Worm (Caenorhabditis elegans): ENCODE results near the gene nekl-3.
A peak's percentile ranks its signal among the peaks of the same experiment; 100 is the strongest.

The nekl-3 gene

ce11 chrX:12347822-12348221 lies 43.5 kb downstream of the nekl-3 start (continued):
- TF ChIP-seq ama-1 (optimal IDR thresholded peaks at IDR 0.05) (no peak), dmd-6 (GFP tag; IDR thresholded peaks at IDR 0.05) (peak; percentile 54), hlh-30 (tag; optimal IDR thresholded peaks at IDR 0.05; ENCODE audit: insufficient read depth) (peak; percentile 27), ces-1 (GFP tag; optimal IDR thresholded peaks at IDR 0.05) (no peak), ceh-28 (tag; optimal IDR thresholded peaks at IDR 0.05) (no peak), mes-2 (tag; optimal IDR thresholded peaks at IDR 0.05; ENCODE audit: poor library complexity, severe bottlenecking) (peak; percentile 77), dmd-8 (GFP tag; IDR thresholded peaks at IDR 0.05) (peak; percentile 80), ceh-44 (GFP tag; IDR thresholded peaks at IDR 0.05) (peak; percentile 81), aly-2 (tag; optimal IDR thresholded peaks at IDR 0.05) (no peak), unc-39 (tag; optimal IDR thresholded peaks at IDR 0.05) (no peak), mep-1 (tag; optimal IDR thresholded peaks at IDR 0.05) (no peak), daf-12 (tag; optimal IDR thresholded peaks at IDR 0.05) (no peak), T20F7.1 (GFP tag; optimal IDR thresholded peaks at IDR 0.05) (no peak), daf-16 (GFP tag; optimal IDR thresholded peaks at IDR 0.05) (peak; percentile 22 to 59), daf-16 (tag; optimal IDR thresholded peaks at IDR 0.05) (peak; percentile 67), dmd-9 (GFP tag; IDR thresholded peaks at IDR 0.05) (no peak), nhr-48 (tag; optimal IDR thresholded peaks at IDR 0.05) (no peak), saeg-2 (GFP tag; IDR thresholded peaks at IDR 0.05) (peak; percentile 62; the same call in 1 of the 2 replicates), lin-29 (GFP tag; IDR thresholded peaks at IDR 0.05) (no peak), set-16 (GFP tag; IDR thresholded peaks at IDR 0.05) (no peak), nhr-77 (tag; optimal IDR thresholded peaks at IDR 0.05) (no peak), pha-4 (GFP tag; IDR thresholded peaks at IDR 0.05) (peak; percentile 69; the same call in 1 of the 2 replicates), pha-4 (tag; optimal IDR thresholded peaks at IDR 0.05) (no peak), mxl-2 (GFP tag; conservative IDR thresholded peaks at IDR 0.05) (no peak), jun-1 (tag; optimal IDR thresholded peaks at IDR 0.05) (no peak), lsy-2 (tag; optimal IDR thresholded peaks at IDR 0.05) (no peak), nhr-11 (tag; optimal IDR thresholded peaks at IDR 0.05) (no peak), lir-3 (tag; optimal IDR thresholded peaks at IDR 0.05) (no peak), daf-8 (GFP tag; IDR thresholded peaks at IDR 0.05) (no peak), lin-39 (tag; optimal IDR thresholded peaks at IDR 0.05) (no peak), mdt-29 (GFP tag; IDR thresholded peaks at IDR 0.05) (no peak), ztf-7 (tag; optimal IDR thresholded peaks at IDR 0.05) (peak; percentile 28), lim-7 (GFP tag; IDR thresholded peaks at IDR 0.05) (peak; percentile 85), rbr-2 (tag; optimal IDR thresholded peaks at IDR 0.05) (peak; percentile 28), ctbp-1 (GFP tag; IDR thresholded peaks at IDR 0.05) (peak; percentile 52; the same call in 1 of the 2 replicates), ceh-20 (GFP tag; IDR thresholded peaks at IDR 0.05) (peak; percentile 42; the same call in 1 of the 2 replicates), ceh-62 (tag; optimal IDR thresholded peaks at IDR 0.05) (no peak), unc-62 (GFP tag; optimal IDR thresholded peaks at IDR 0.05 in 1 of 2) (no peak), unc-62 (tag; optimal IDR thresholded peaks at IDR 0.05) (no peak), T26A8.4 (GFP tag; IDR thresholded peaks at IDR 0.05) (peak; percentile 50), vab-7 (GFP tag; IDR thresholded peaks at IDR 0.05) (peak; percentile 88), nhr-41 (GFP tag; IDR thresholded peaks at IDR 0.05) (no peak), lin-15B (tag; optimal IDR thresholded peaks at IDR 0.05) (no peak), arid-1 (GFP tag; conservative IDR thresholded peaks at IDR 0.05) (peak; percentile 52; the same call in 1 of the 2 replicates), nhr-111 (GFP tag; optimal IDR thresholded peaks at IDR 0.05) (no peak), nhr-102 (tag; optimal IDR thresholded peaks at IDR 0.05) (no peak), fkh-10 (GFP tag; optimal IDR thresholded peaks at IDR 0.05) (no peak), cey-2 (tag; optimal IDR thresholded peaks at IDR 0.05; ENCODE audit: borderline replicate concordance, insufficient read depth) (no peak), spr-3 (GFP tag; optimal IDR thresholded peaks at IDR 0.05) (peak; percentile 35), F26F4.8 (GFP tag; conservative IDR thresholded peaks at IDR 0.05) (peak; percentile 67; the same call in 1 of the 2 replicates), lin-13 (GFP tag; optimal IDR thresholded peaks at IDR 0.05) (peak; percentile 14), aha-1 (tag) (peak; percentile 92), hlh-11 (tag; optimal IDR thresholded peaks at IDR 0.05) (peak; percentile 51)

All from whole organism, L4 larva.